Fruit fly (Drosophila melanogaster) whole organism, wandering third instar larva: ENCODE data around the gene CG16852.

Experiments
- GATAd ChIP-seq: sonication (Bioruptor generic); optimal IDR thresholded peaks from 2 replicates; lab custom pipeline; 2016; ENCODE audit warnings: missing biosample characterization, missing genetic modification characterization
- Hr78 ChIP-seq: fragments of >200 bp; optimal IDR thresholded peaks from 2 replicates; lab custom pipeline; 2017; ENCODE audit warnings: missing biosample characterization, missing genetic modification characterization
- Myc ChIP-seq: fragments of >200 bp; optimal IDR thresholded peaks from 2 replicates; lab custom pipeline; 2017
- OdsH ChIP-seq: fragments of 200-800 bp; sonication (Bioruptor generic); optimal IDR thresholded peaks from 2 replicates; lab custom pipeline; 2016; ENCODE audit warnings: missing biosample characterization, mild to moderate bottlenecking, missing genetic modification characterization
- h ChIP-seq: fragments of 200-800 bp; sonication (Bioruptor generic); optimal IDR thresholded peaks from 3 replicates; lab custom pipeline; 2016; ENCODE audit warnings: missing biosample characterization, mild to moderate bottlenecking, missing genetic modification characterization
- jim ChIP-seq: fragments of 175-275, 200-325 bp; sonication (Bioruptor generic); optimal IDR thresholded peaks from 2 replicates; lab custom pipeline; 2016; ENCODE audit warnings: missing biosample characterization, mild to moderate bottlenecking, missing genetic modification characterization
- lola ChIP-seq: fragments of >200 bp; optimal IDR thresholded peaks from 2 replicates; lab custom pipeline; 2017; ENCODE audit warnings: missing biosample characterization, missing genetic modification characterization
- pan ChIP-seq: fragments of >200 bp; optimal IDR thresholded peaks from 2 replicates; lab custom pipeline; 2017
- psq ChIP-seq: fragments of 200-800 bp; sonication (Bioruptor generic); optimal IDR thresholded peaks from 3 replicates; lab custom pipeline; 2017; ENCODE audit warnings: missing biosample characterization, mild to moderate bottlenecking, missing genetic modification characterization, moderate library complexity

DNA sequence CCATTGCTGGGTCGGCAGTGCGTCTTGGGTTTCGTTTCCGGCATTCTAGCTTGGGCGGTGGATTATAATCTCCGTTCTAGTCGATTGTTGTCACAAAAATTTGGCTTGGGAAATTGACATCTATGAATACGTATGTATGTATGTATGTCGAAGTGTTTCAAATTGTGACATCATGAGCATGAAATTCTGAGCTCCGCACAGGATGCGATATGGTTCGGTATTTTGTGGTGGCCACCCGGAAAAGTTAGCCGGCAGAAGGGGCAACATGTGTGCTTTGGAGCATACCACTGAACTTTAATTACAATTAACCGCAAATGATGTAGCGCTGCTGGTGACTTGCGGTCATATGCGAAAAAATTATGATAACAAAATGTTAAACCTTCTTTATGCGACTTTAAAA, 4.9 kb upstream of the CG16852 start, which contains the start of gene CG15638:
- TF ChIP-seq pan (lab: Kevin White, UChicago) (no peak), OdsH (GFP tag; lab: Kevin White, UChicago) (no peak), Hr78 (GFP tag; lab: Kevin White, UChicago) (no peak), GATAd (GFP tag; lab: Kevin White, UChicago) (no peak), psq (GFP tag; lab: Kevin White, UChicago) (no peak), lola (no peak), h (no peak), jim (GFP tag; lab: Kevin White, UChicago) (no peak), Myc (lab: Kevin White, UChicago) (no peak)
